Fruit fly (Drosophila melanogaster) whole organism, embryonic: ENCODE data around the gene SMSr.
A peak's percentile ranks its signal among the peaks of the same experiment; 100 is the strongest.

Source experiments
- Asciz ChIP-seq: fragments of 200-800 bp; sonication (Bioruptor generic); optimal IDR thresholded peaks from 2 replicates; lab custom pipeline; 2017; ENCODE audit warnings: missing biosample characterization, mild to moderate bottlenecking, missing genetic modification characterization, missing genetic modification reagents
- CG10274 ChIP-seq: fragments of 200-800 bp; sonication (Bioruptor generic); optimal IDR thresholded peaks from 3 replicates; lab custom pipeline; 2017; ENCODE audit warnings: missing biosample characterization, mild to moderate bottlenecking, missing genetic modification characterization
- CG12391 ChIP-seq: fragments of 200-800 bp; sonication (Bioruptor generic); optimal IDR thresholded peaks from 3 replicates; lab custom pipeline; 2018; ENCODE audit warnings: missing biosample characterization, mild to moderate bottlenecking, missing genetic modification characterization, moderate library complexity
- CG12942 ChIP-seq: fragments of 200-800 bp; sonication (Bioruptor generic); optimal IDR thresholded peaks from 3 replicates; lab custom pipeline; 2016; ENCODE audit warnings: missing biosample characterization, missing genetic modification characterization
- CG14014 ChIP-seq: fragments of 200-800 bp; sonication (Bioruptor generic); IDR thresholded peaks from 2 replicates; pipeline ENCODE4 v1.3.6; 2022; ENCODE audit warnings: missing biosample characterization, missing genetic modification characterization
- CG17359 ChIP-seq: fragments of 200-800 bp; sonication (Bioruptor generic); optimal IDR thresholded peaks from 3 replicates; lab custom pipeline; 2018; ENCODE audit warnings: missing biosample characterization, mild to moderate bottlenecking, missing genetic modification characterization, moderate library complexity
- CG2116 ChIP-seq: fragments of 200-800 bp; sonication (Bioruptor generic); optimal IDR thresholded peaks from 3 replicates; lab custom pipeline; 2018; ENCODE audit warnings: missing biosample characterization, mild to moderate bottlenecking, missing genetic modification characterization
- CG31365 ChIP-seq: fragments of 200-800 bp; sonication (Bioruptor generic); optimal IDR thresholded peaks from 2 replicates; lab custom pipeline; 2018; ENCODE audit warnings: missing biosample characterization, mild to moderate bottlenecking, missing genetic modification characterization
- CG3163 ChIP-seq: fragments of 200-800 bp; sonication (Bioruptor generic); optimal IDR thresholded peaks from 3 replicates; lab custom pipeline; 2016; ENCODE audit warnings: missing biosample characterization, missing genetic modification characterization
- CG32767 ChIP-seq: fragments of 200-800 bp; sonication (Bioruptor generic); IDR thresholded peaks from 2 replicates; pipeline ENCODE4 v1.3.6; 2022; ENCODE audit warnings: missing biosample characterization, missing genetic modification characterization
- CG33213 ChIP-seq: fragments of 200-800 bp; sonication (Bioruptor generic); optimal IDR thresholded peaks from 3 replicates; lab custom pipeline; 2016; ENCODE audit warnings: missing biosample characterization, missing genetic modification characterization
- CG3838 ChIP-seq: fragments of 200-800 bp; sonication (Bioruptor generic); optimal IDR thresholded peaks from 3 replicates; lab custom pipeline; 2016; ENCODE audit warnings: missing biosample characterization, missing genetic modification characterization
- CG7786 ChIP-seq: fragments of 200-800 bp; sonication (Bioruptor generic); optimal IDR thresholded peaks from 2 replicates; lab custom pipeline; 2016; ENCODE audit warnings: missing biosample characterization, missing genetic modification characterization
- CG8359 ChIP-seq: fragments of 200-800 bp; sonication (Bioruptor generic); optimal IDR thresholded peaks from 2 replicates; lab custom pipeline; 2017; ENCODE audit warnings: missing biosample characterization, mild to moderate bottlenecking, missing genetic modification characterization, borderline replicate concordance
- CG8944 ChIP-seq: fragments of 200-800 bp; sonication (Bioruptor generic); optimal IDR thresholded peaks from 3 replicates; lab custom pipeline; 2016; ENCODE audit warnings: missing biosample characterization, missing genetic modification characterization
- D19A ChIP-seq: fragments of 200-800 bp; optimal IDR thresholded peaks from 3 replicates; lab custom pipeline; 2019; ENCODE audit warnings: missing biosample characterization, mild to moderate bottlenecking, missing genetic modification characterization, moderate library complexity
- Dbx ChIP-seq: fragments of 200-800 bp; sonication (Bioruptor generic); IDR thresholded peaks from 3 replicates; pipeline ENCODE4 v1.3.6; 2022; ENCODE audit warnings: missing biosample characterization, missing genetic modification characterization
- Dek ChIP-seq: fragments of 200-800 bp; sonication (Bioruptor generic); optimal IDR thresholded peaks from 3 replicates; lab custom pipeline; 2019; ENCODE audit warnings: missing biosample characterization, mild to moderate bottlenecking, missing genetic modification characterization, moderate library complexity
- Doc3 ChIP-seq: fragments of 200-800 bp; sonication (Bioruptor generic); IDR thresholded peaks from 3 replicates; pipeline ENCODE4 v1.3.6; 2022; ENCODE audit warnings: missing biosample characterization, missing genetic modification characterization; ENCODE audit not compliant: partially characterized antibody
- Drgx ChIP-seq: fragments of 200-800 bp; sonication (Bioruptor generic); IDR thresholded peaks from 2 replicates; pipeline ENCODE4 v1.3.6; 2022; ENCODE audit warnings: missing biosample characterization, missing genetic modification characterization
- Fer1 ChIP-seq: fragments of 200-800 bp; sonication (Bioruptor generic); optimal IDR thresholded peaks from 2 replicates; lab custom pipeline; 2017; ENCODE audit warnings: missing biosample characterization, mild to moderate bottlenecking, missing genetic modification characterization
- HHEX ChIP-seq: fragments of 200-800 bp; sonication (Bioruptor generic); optimal IDR thresholded peaks from 3 replicates; lab custom pipeline; 2017; ENCODE audit warnings: missing biosample characterization, mild to moderate bottlenecking, missing genetic modification characterization, missing genetic modification reagents
- Med ChIP-seq: fragments of 200-800 bp; sonication (Bioruptor generic); peaks from one replicate; lab custom pipeline; 2016; ENCODE audit warnings: missing biosample characterization, missing genetic modification characterization, mild to moderate bottlenecking, inconsistent platforms, moderate library complexity
- NfI ChIP-seq: fragments of 200-800 bp; sonication (Bioruptor generic); optimal IDR thresholded peaks from 3 replicates; lab custom pipeline; 2018; ENCODE audit warnings: missing biosample characterization, mild to moderate bottlenecking, missing genetic modification characterization, moderate library complexity
- Oli ChIP-seq: fragments of 200-800 bp; sonication (Bioruptor generic); optimal IDR thresholded peaks from 2 replicates; lab custom pipeline; 2018; ENCODE audit warnings: missing biosample characterization, mild to moderate bottlenecking, missing genetic modification characterization, moderate library complexity
- Scr ChIP-seq: fragments of 200-800 bp; sonication (Bioruptor generic); IDR thresholded peaks from 2 replicates; pipeline ENCODE4 v1.3.6; 2022; ENCODE audit warnings: missing biosample characterization, missing genetic modification characterization; ENCODE audit not compliant: partially characterized antibody
- Sin3A ChIP-seq: fragments of >200 bp; optimal IDR thresholded peaks from 2 replicates; lab custom pipeline; 2018
- al ChIP-seq: fragments of 200-800 bp; sonication (Bioruptor generic); IDR thresholded peaks from 2 replicates; pipeline ENCODE4 v1.3.6; 2022; ENCODE audit warnings: missing biosample characterization, missing genetic modification characterization
- cg ChIP-seq: fragments of 200-800 bp; sonication (Bioruptor generic); optimal IDR thresholded peaks from 3 replicates; lab custom pipeline; 2019; ENCODE audit warnings: missing biosample characterization, mild to moderate bottlenecking, missing genetic modification characterization, moderate library complexity
- croc ChIP-seq: fragments of 200-800 bp; sonication (Bioruptor generic); conservative IDR thresholded peaks from 3 replicates; pipeline ENCODE4 v1.3.6; 2022; ENCODE audit warnings: missing biosample characterization, missing genetic modification characterization
- da ChIP-seq: fragments of 200-800 bp; sonication (Bioruptor generic); optimal IDR thresholded peaks from 2 replicates; lab custom pipeline; 2016; ENCODE audit warnings: missing biosample characterization, missing genetic modification characterization
- ems ChIP-seq: fragments of 200-800 bp; sonication (Bioruptor generic); optimal IDR thresholded peaks from 3 replicates; lab custom pipeline; 2016; ENCODE audit warnings: missing biosample characterization, missing genetic modification characterization
- en ChIP-seq: fragments of 200-800 bp; sonication (Bioruptor generic); optimal IDR thresholded peaks from 2 replicates; lab custom pipeline; 2016; ENCODE audit warnings: missing biosample characterization, missing genetic modification characterization
- gcm ChIP-seq: fragments of 200-800 bp; sonication (Bioruptor generic); optimal IDR thresholded peaks from 2 replicates; lab custom pipeline; 2019; ENCODE audit warnings: missing biosample characterization, mild to moderate bottlenecking, missing genetic modification characterization, moderate library complexity
- gsb ChIP-seq: fragments of 200-800 bp; sonication (Bioruptor generic); IDR thresholded peaks from 2 replicates; pipeline ENCODE4 v1.3.6; 2022; ENCODE audit warnings: missing biosample characterization, missing genetic modification characterization
- hkb ChIP-seq, 2 experiments: fragments of 200-800 bp in 1 of 2; fragments of >200 bp in 1 of 2; sonication (Bioruptor generic) in 1 of 2; IDR thresholded peaks in 1 of 2; optimal IDR thresholded peaks in 1 of 2; 2 replicates each; pipeline versions ENCODE4 v1.3.6 to Lab custom; 2017 to 2022; ENCODE audit warnings: missing biosample characterization in 1 of 2, missing genetic modification characterization in 1 of 2
- lilli ChIP-seq: fragments of 200-800 bp; sonication (Bioruptor generic); optimal IDR thresholded peaks from 3 replicates; lab custom pipeline; 2016; ENCODE audit warnings: missing biosample characterization, missing genetic modification characterization
- luna ChIP-seq: fragments of 200-800 bp; sonication (Bioruptor generic); optimal IDR thresholded peaks from 2 replicates; lab custom pipeline; 2016; ENCODE audit warnings: missing biosample characterization, missing genetic modification characterization
- onecut ChIP-seq: fragments of 200-800 bp; sonication (Bioruptor generic); IDR thresholded peaks from 2 replicates; pipeline ENCODE4 v1.3.6; 2022; ENCODE audit warnings: missing biosample characterization, missing genetic modification characterization
- org-1 ChIP-seq: fragments of 200-800 bp; sonication (Bioruptor generic); optimal IDR thresholded peaks from 2 replicates; lab custom pipeline; 2017; ENCODE audit warnings: missing biosample characterization, missing genetic modification characterization
- prd ChIP-seq, 3 experiments: fragments of >200 bp in 2 of 3; fragments of 200-800 bp in 1 of 3; sonication (Bioruptor generic) in 1 of 3; optimal IDR thresholded peaks in 2 of 3; IDR thresholded peaks in 1 of 3; 2 replicates in 2 of 3; 3 replicates in 1 of 3; pipeline versions ENCODE4 v1.3.6 to Lab custom; 2017 to 2022; ENCODE audit warnings: missing biosample characterization in 1 of 3, missing genetic modification characterization in 1 of 3
- salm ChIP-seq: fragments of 200-800 bp; sonication (Bioruptor generic); optimal IDR thresholded peaks from 2 replicates; lab custom pipeline; 2018; ENCODE audit warnings: missing biosample characterization, mild to moderate bottlenecking, missing genetic modification characterization
- sens ChIP-seq: fragments of 200-800 bp; sonication (Bioruptor generic); peaks from one replicate; lab custom pipeline; 2016; ENCODE audit warnings: missing biosample characterization, missing genetic modification characterization
- so ChIP-seq: fragments of 200-800 bp; sonication (Bioruptor generic); IDR thresholded peaks from 3 replicates; pipeline ENCODE4 v1.3.6; 2022; ENCODE audit warnings: missing biosample characterization, missing genetic modification characterization
- sug ChIP-seq: fragments of 200-800 bp; optimal IDR thresholded peaks from 2 replicates; lab custom pipeline; 2019; ENCODE audit warnings: missing biosample characterization, mild to moderate bottlenecking, missing genetic modification characterization, moderate library complexity
- toy ChIP-seq: fragments of 200-800 bp; sonication (Bioruptor generic); IDR thresholded peaks from 2 replicates; pipeline ENCODE4 v1.3.6; 2022; ENCODE audit warnings: missing biosample characterization, missing genetic modification characterization
- unc-4 ChIP-seq: fragments of 200-800 bp; sonication (Bioruptor generic); IDR thresholded peaks from 2 replicates; pipeline ENCODE4 v1.3.6; 2022; ENCODE audit warnings: missing biosample characterization, missing genetic modification characterization; ENCODE audit not compliant: partially characterized antibody
- unpg ChIP-seq: fragments of 200-800 bp; sonication (Bioruptor generic); optimal IDR thresholded peaks from 3 replicates; lab custom pipeline; 2018; ENCODE audit warnings: missing biosample characterization, mild to moderate bottlenecking, missing genetic modification characterization, moderate library complexity

Gene SMSr

dm6 chr3L:7367798-7368678, 13.2 kb downstream of the SMSr start (continued):
- TF ChIP-seq prd (optimal IDR thresholded peaks at IDR 0.05; lab: Kevin White, UChicago), result no peak
- no peak for TF ChIP-seq prd (GFP tag; IDR thresholded peaks at IDR 0.05; lab: Robert Waterston, UW)
- peak; percentile 12 for TF ChIP-seq CG8359 (GFP tag; lab: Kevin White, UChicago)
- no peak; the same call in 1 of the 2 replicates for TF ChIP-seq al (GFP tag; lab: Robert Waterston, UW)
- peak; percentile 5 for TF ChIP-seq gcm (GFP tag; lab: Kevin White, UChicago)
- TF ChIP-seq D19A (tag; lab: Kevin White, UChicago), result peak; percentile 7
- peak; percentile 0 for TF ChIP-seq CG10274
- TF ChIP-seq CG7786 (GFP tag; lab: Kevin White, UChicago), result no peak
- TF ChIP-seq gsb, result no peak
- peak; percentile 20 for TF ChIP-seq Asciz (GFP tag; lab: Kevin White, UChicago)
- peak; percentile 67 for TF ChIP-seq sens (GFP tag; lab: Kevin White, UChicago)
- TF ChIP-seq Med (GFP tag; lab: Kevin White, UChicago), result peak; percentile 90
- TF ChIP-seq CG3163 (GFP tag; lab: Kevin White, UChicago), result no peak
- TF ChIP-seq Dbx, result 0 out of 3 replicates have a peak, but pooled peaks have one; percentile 5
- TF ChIP-seq CG31365 (tag; lab: Kevin White, UChicago), result no peak
- TF ChIP-seq org-1 (GFP tag; lab: Kevin White, UChicago), result peak; percentile 19
- TF ChIP-seq HHEX, result peak; percentile 57
- TF ChIP-seq Drgx (GFP tag; lab: Robert Waterston, UW), result no peak
- no peak for TF ChIP-seq salm (tag; lab: Kevin White, UChicago)
- TF ChIP-seq unc-4 (GFP tag; lab: Robert Waterston, UW), result 0 out of 2 replicates have a peak, but pooled peaks have one; percentile 30
- peak; percentile 59 for TF ChIP-seq unpg (GFP tag; lab: Kevin White, UChicago)
- TF ChIP-seq CG12942, result peak; percentile 26
- no peak for TF ChIP-seq Scr (GFP tag; lab: Robert Waterston, UW)
- TF ChIP-seq NfI (GFP tag; lab: Kevin White, UChicago), result peak; percentile 21
- TF ChIP-seq CG2116, result no peak
- no peak for TF ChIP-seq toy
- peak; percentile 9 for TF ChIP-seq CG12391 (tag; lab: Kevin White, UChicago)
- no peak for TF ChIP-seq Doc3 (GFP tag; lab: Robert Waterston, UW)
- TF ChIP-seq CG17359 (tag; lab: Kevin White, UChicago), result peak; percentile 33
- TF ChIP-seq luna (GFP tag; lab: Kevin White, UChicago), result no peak
- peak; percentile 6 for TF ChIP-seq CG8944 (GFP tag; lab: Kevin White, UChicago)
- 0 out of 2 replicates have a peak, but pooled peaks have one; percentile 25 for TF ChIP-seq onecut (GFP tag; lab: Robert Waterston, UW)
- TF ChIP-seq lilli (GFP tag; lab: Kevin White, UChicago), result peak; percentile 35
- peak; percentile 24; the same call in 1 of the 2 replicates for TF ChIP-seq CG14014 (GFP tag; lab: Robert Waterston, UW)
- peak; percentile 42; the same call in 1 of the 2 replicates for TF ChIP-seq CG32767 (GFP tag; lab: Robert Waterston, UW)
- peak; percentile 94 for TF ChIP-seq cg (GFP tag; lab: Kevin White, UChicago)
- no peak for TF ChIP-seq CG33213
- TF ChIP-seq ems (GFP tag; lab: Kevin White, UChicago), result peak; percentile 31
- no peak for TF ChIP-seq CG3838
- TF ChIP-seq Fer1 (GFP tag; lab: Kevin White, UChicago), result peak; percentile 18
- TF ChIP-seq hkb (optimal IDR thresholded peaks at IDR 0.05; lab: Kevin White, UChicago), result no peak
- TF ChIP-seq hkb (GFP tag; IDR thresholded peaks at IDR 0.05; lab: Robert Waterston, UW), result peak; percentile 43
- peak; percentile 5 for TF ChIP-seq Dek (tag; lab: Kevin White, UChicago)
- TF ChIP-seq so (GFP tag; lab: Robert Waterston, UW), result peak; percentile 61; the same call in 1 of the 3 replicates
- TF ChIP-seq en (GFP tag; lab: Kevin White, UChicago), result peak; percentile 9
- peak; percentile 40 for TF ChIP-seq Oli
- TF ChIP-seq croc (GFP tag; lab: Robert Waterston, UW), result no peak
- TF ChIP-seq sug (tag; lab: Kevin White, UChicago), result peak; percentile 94
- no peak for TF ChIP-seq Sin3A (lab: Kevin White, UChicago)
- TF ChIP-seq da (GFP tag; lab: Kevin White, UChicago), result no peak
